Worm (Caenorhabditis elegans) whole organism, L4/young adult: Measurements from ENCODE around the gene dct-19.

Source experiments
- W03F9.2 ChIP-seq: fragments of 150-350 bp; optimal IDR thresholded peaks from 2 replicates; lab custom pipeline; 2014; ENCODE audit warnings: missing biosample characterization, missing genetic modification characterization
- dao-5 ChIP-seq: sonication (generic microtip); optimal IDR thresholded peaks from 2 replicates; lab custom pipeline; 2016; ENCODE audit warnings: missing genotype, missing genetic modification characterization, moderate library complexity, missing compliant biosample characterization
- him-1 ChIP-seq: sonication (generic microtip); optimal IDR thresholded peaks from 2 replicates; lab custom pipeline; 2016; ENCODE audit warnings: missing genotype, missing genetic modification reagents, missing genetic modification characterization, missing compliant biosample characterization

The dct-19 gene

DNA sequence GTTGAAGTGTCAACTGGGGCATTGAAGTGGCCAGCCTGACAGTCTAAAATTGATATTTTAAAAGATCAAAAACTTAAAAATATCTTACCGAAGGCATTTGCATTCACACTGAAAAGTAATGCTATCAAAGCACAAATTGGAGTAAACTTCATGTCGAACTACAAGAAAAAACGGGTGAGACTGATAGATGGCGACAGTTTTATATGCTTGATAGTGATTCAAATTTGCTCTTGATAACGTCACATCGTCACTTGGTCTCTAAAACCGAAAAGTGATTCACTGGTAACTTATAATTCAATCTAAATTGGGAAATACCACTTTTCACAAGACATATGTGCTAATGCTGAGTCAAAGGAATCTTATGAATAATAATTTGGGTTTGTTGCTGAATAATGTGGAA lies 48.9 kb downstream of the dct-19 start, which contains the start of gene K10D11.5:
Gene K10D11.5 (minus strand): TSS at position 215 of the 400 bp plus-strand sequence.
- no peak for TF ChIP-seq dao-5 (tag; lab: Kevin White, UChicago)
- no peak for TF ChIP-seq him-1 (tag; lab: Kevin White, UChicago)
- no peak for TF ChIP-seq W03F9.2 (tag; lab: Kevin White, UChicago)
